Worm (Caenorhabditis elegans): Measurements from ENCODE around the gene ugt-51.

ce11 chrV:5181612-5182011 lies 4.5 kb upstream of the ugt-51 start, which contains the start of gene C03A7.2:
- no peak for TF ChIP-seq T22C8.4 (GFP tag; IDR thresholded peaks at IDR 0.05)
- no peak for TF ChIP-seq ref-1 (GFP tag; conservative IDR thresholded peaks at IDR 0.05)
- TF ChIP-seq cog-1 (tag; optimal IDR thresholded peaks at IDR 0.05), result no peak
- no peak for TF ChIP-seq flt-1 (GFP tag; IDR thresholded peaks at IDR 0.05)
- no peak for TF ChIP-seq ztf-29 (GFP tag; IDR thresholded peaks at IDR 0.05)
- no peak for TF ChIP-seq ztf-23 (GFP tag; IDR thresholded peaks at IDR 0.05)
